Fruit fly (Drosophila melanogaster): ENCODE measurements around the gene Lim1.

DNA sequence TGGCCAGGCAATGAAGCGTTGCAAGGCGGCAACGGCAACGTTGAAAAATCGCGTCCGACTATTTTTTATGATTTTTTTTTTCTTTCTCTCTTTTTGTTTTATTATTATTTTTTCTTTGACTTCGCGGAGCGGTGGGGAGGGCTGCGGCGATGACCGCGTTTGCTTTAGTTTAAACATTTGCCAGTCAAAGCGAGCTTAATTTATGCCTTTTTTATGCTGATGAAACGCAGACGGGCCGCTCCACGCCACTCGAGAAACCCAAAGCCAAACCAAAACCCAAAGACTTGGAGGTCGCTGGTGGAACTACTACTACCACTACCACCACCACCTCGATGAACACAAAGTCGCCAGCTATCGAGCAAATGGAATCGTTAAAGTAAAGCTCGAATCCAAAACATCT is 38.3 kb downstream of the Lim1 start:
- no peak for TF ChIP-seq CG15710 (tag; optimal IDR thresholded peaks at IDR 0.05)
- TF ChIP-seq CG12605 (GFP tag; IDR thresholded peaks at IDR 0.05), result no peak
- no peak for TF ChIP-seq EcR (GFP tag; optimal IDR thresholded peaks at IDR 0.05)
- no peak for TF ChIP-seq CG17806 (tag; optimal IDR thresholded peaks at IDR 0.05)
- TF ChIP-seq rn (GFP tag; IDR thresholded peaks at IDR 0.05), result no peak
